Worm (Caenorhabditis elegans): ENCODE results near the gene acp-3.

The acp-3 gene

ce11 chrII:8437035-8437434 lies at the start of gene acp-3:
TSS of gene acp-3 (minus strand) at chrII:8437135.
- TF ChIP-seq ztf-26 (tag; optimal IDR thresholded peaks at IDR 0.05) (no peak), mxl-1 (tag; optimal IDR thresholded peaks at IDR 0.05) (no peak), madf-3 (GFP tag; IDR thresholded peaks at IDR 0.05) (no peak), cebp-2 (GFP tag; IDR thresholded peaks at IDR 0.05) (no peak), lir-1 (GFP tag; conservative IDR thresholded peaks at IDR 0.05) (no peak)

ce11 chrII:8485603-8486002 lies 48.7 kb upstream of the acp-3 start, which contains the start of gene gbh-2:
TSS of gene gbh-2 (plus strand) at chrII:8485879.
- TF ChIP-seq hlh-26 (GFP tag; conservative IDR thresholded peaks at IDR 0.05) (no peak), F33H1.4 (GFP tag; IDR thresholded peaks at IDR 0.05) (no peak), T26A5.8 (tag; optimal IDR thresholded peaks at IDR 0.05) (no peak), nhr-80 (tag; optimal IDR thresholded peaks at IDR 0.05) (peak; percentile 57), aptf-2 (GFP tag; conservative IDR thresholded peaks at IDR 0.05) (no peak), atf-7 (tag; optimal IDR thresholded peaks at IDR 0.05) (peak; percentile 27), gei-17 (GFP tag; optimal IDR thresholded peaks at IDR 0.05) (no peak), ceh-79 (tag; optimal IDR thresholded peaks at IDR 0.05) (no peak), ceh-27 (GFP tag; optimal IDR thresholded peaks at IDR 0.05) (no peak), nhr-90 (tag; optimal IDR thresholded peaks at IDR 0.05) (no peak), sdz-38 (tag; optimal IDR thresholded peaks at IDR 0.05) (no peak), lin-54 (GFP tag; optimal IDR thresholded peaks at IDR 0.05) (no peak), madf-10 (tag; optimal IDR thresholded peaks at IDR 0.05) (peak; percentile 25), lin-40 (tag; optimal IDR thresholded peaks at IDR 0.05) (peak; percentile 14), ztf-18 (tag; optimal IDR thresholded peaks at IDR 0.05) (no peak), tbp1 (GFP tag; optimal IDR thresholded peaks at IDR 0.05) (peak; percentile 41), cebp-1 (GFP tag; IDR thresholded peaks at IDR 0.05) (no peak), cebp-1 (tag; optimal IDR thresholded peaks at IDR 0.05) (peak; percentile 42), let-607 (tag; optimal IDR thresholded peaks at IDR 0.05) (peak in 1 of 2 experiments; percentile 38), tlf-1 (GFP tag; optimal IDR thresholded peaks at IDR 0.05) (peak; percentile 7), mxl-1 (tag; optimal IDR thresholded peaks at IDR 0.05) (no peak), Y56A3A.18 (GFP tag; IDR thresholded peaks at IDR 0.05) (no peak)

- TF ChIP-seq ztf-22 (GFP tag; optimal IDR thresholded peaks at IDR 0.05) (peak; percentile 18), B0336.3 (GFP tag; IDR thresholded peaks at IDR 0.05) (peak; percentile 43; the same call in 1 of the 2 replicates), attf-5 (GFP tag; optimal IDR thresholded peaks at IDR 0.05) (no peak), efl-1 (GFP tag; optimal IDR thresholded peaks at IDR 0.05) (no peak), pbrm-1 (GFP tag; IDR thresholded peaks at IDR 0.05) (no peak), Y56A3A.18 (GFP tag; IDR thresholded peaks at IDR 0.05) (peak; percentile 80), bed-2 (GFP tag; IDR thresholded peaks at IDR 0.05) (no peak), akir-1 (GFP tag; optimal IDR thresholded peaks at IDR 0.05) (no peak), madf-3 (GFP tag; IDR thresholded peaks at IDR 0.05) (no peak), gei-17 (GFP tag; optimal IDR thresholded peaks at IDR 0.05) (no peak), athp-1 (tag; optimal IDR thresholded peaks at IDR 0.05) (no peak), mes-4 (tag; optimal IDR thresholded peaks at IDR 0.05) (no peak), madf-8 (GFP tag; conservative IDR thresholded peaks at IDR 0.05) (no peak), F57C9.4 (tag; optimal IDR thresholded peaks at IDR 0.05) (no peak), lin-35 (GFP tag; optimal IDR thresholded peaks at IDR 0.05) (no peak), cebp-1 (GFP tag; IDR thresholded peaks at IDR 0.05) (no peak), cebp-1 (tag; optimal IDR thresholded peaks at IDR 0.05) (peak; percentile 31), nhr-80 (tag; optimal IDR thresholded peaks at IDR 0.05) (peak; percentile 66), Y53G8AR.9 (GFP tag; conservative IDR thresholded peaks at IDR 0.05) (0 out of 2 replicates have a peak, but pooled peaks have one; percentile 58)
These were observed 47.6 kb upstream of the acp-3 start for ce11 chrII:8484546-8484945.

Measured in whole organism, young adult.